Worm (Caenorhabditis elegans) whole organism, late embryonic: ENCODE data around the gene R10E11.5.

Experiments used
- ceh-19 ChIP-seq: fragments of 200-800 bp; sonication (Bioruptor generic); optimal IDR thresholded peaks from 2 replicates; lab custom pipeline; 2018; ENCODE audit warnings: mild to moderate bottlenecking, missing genetic modification characterization, missing compliant biosample characterization
- ceh-2 ChIP-seq: sonication (generic microtip); optimal IDR thresholded peaks from 2 replicates; lab custom pipeline; 2016; ENCODE audit warnings: missing genotype, missing genetic modification characterization, missing compliant biosample characterization
- ceh-48 ChIP-seq: sonication (generic microtip); optimal IDR thresholded peaks from 2 replicates; lab custom pipeline; 2016; ENCODE audit warnings: missing genetic modification characterization, inconsistent platforms, missing compliant biosample characterization
- fkh-6 ChIP-seq: sonication (generic microtip); optimal IDR thresholded peaks from 2 replicates; lab custom pipeline; 2016; ENCODE audit warnings: missing genetic modification characterization, missing compliant biosample characterization
- pat-9 ChIP-seq: fragments of 200-800 bp; sonication (Bioruptor generic); optimal IDR thresholded peaks from 2 replicates; lab custom pipeline; 2018; ENCODE audit warnings: mild to moderate bottlenecking, missing genetic modification characterization, moderate library complexity, missing compliant biosample characterization
- pha-4 ChIP-seq: fragments of 150-350 bp; optimal IDR thresholded peaks from 2 replicates; lab custom pipeline; 2018; ENCODE audit warnings: missing biosample characterization, missing genetic modification reagents, missing genetic modification characterization
- pros-1 ChIP-seq: fragments of 150-350 bp; optimal IDR thresholded peaks from 2 replicates; lab custom pipeline; 2014; ENCODE audit warnings: missing biosample characterization, missing genetic modification reagents, missing genetic modification characterization
- unc-55 ChIP-seq: sonication (generic microtip); optimal IDR thresholded peaks from 2 replicates; lab custom pipeline; 2017; ENCODE audit warnings: missing biosample characterization, missing genetic modification reagents, missing genetic modification characterization

- TF ChIP-seq pha-4 (tag; lab: Kevin White, UChicago) (no peak), ceh-2 (tag; lab: Kevin White, UChicago) (no peak), fkh-6 (no peak), pros-1 (tag; lab: Kevin White, UChicago) (no peak), unc-55 (GFP tag; lab: Kevin White, UChicago) (no peak), pat-9 (tag; lab: Kevin White, UChicago) (no peak), ceh-48 (tag; lab: Kevin White, UChicago) (no peak), ceh-19 (GFP tag; lab: Kevin White, UChicago) (no peak)
Observed at ce11 chrIII:9789083-9789482, 374 bp downstream of the R10E11.5 start.
